Fruit fly (Drosophila melanogaster) whole organism: ENCODE data around the gene btn.

Source experiments
- CG8478 ChIP-seq: fragments of >200 bp; optimal IDR thresholded peaks from 2 replicates; lab custom pipeline; 2018; ENCODE audit warnings: inconsistent platforms
- EcR ChIP-seq, 2 experiments: fragments of >200 bp; optimal IDR thresholded peaks; 2 replicates each; lab custom pipeline; 2017; ENCODE audit warnings: missing biosample characterization in 2 of 2, missing genetic modification characterization in 2 of 2, missing genetic modification reagents in 2 of 2
- pan ChIP-seq: fragments of >200 bp; optimal IDR thresholded peaks from 2 replicates; lab custom pipeline; 2017

DNA sequence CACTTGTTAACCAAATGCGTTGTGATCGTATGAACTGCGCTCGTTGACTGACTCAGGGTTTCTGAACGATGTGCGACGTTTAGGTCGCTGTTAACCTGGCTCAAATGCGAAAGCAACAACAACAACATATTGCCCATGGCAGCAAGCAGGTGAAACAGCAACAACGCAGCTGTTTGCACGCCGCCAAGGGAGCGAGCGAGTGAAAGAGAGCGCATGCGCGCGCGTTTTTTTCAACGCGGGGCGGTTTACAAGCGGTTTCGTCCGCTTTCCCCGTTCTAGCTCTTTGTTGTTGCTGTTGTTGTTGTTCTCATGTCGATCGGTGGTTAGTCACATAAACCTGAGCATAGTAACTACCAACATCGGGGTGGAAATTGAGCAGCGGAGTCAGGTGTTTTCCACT, 46.6 kb upstream of the btn start:
- TF ChIP-seq pan (lab: Kevin White, UChicago) (no peak), EcR (GFP tag; optimal IDR thresholded peaks at IDR 0.05; lab: Kevin White, UChicago) (no peak), CG8478 (lab: Kevin White, UChicago) (no peak)
